Fruit fly (Drosophila melanogaster) Kc167 (cell line): ENCODE results near the gene Gr66a.

ENCODE experiments used
- Myc ChIP-seq: fragments of >200 bp; optimal IDR thresholded peaks from 2 replicates; lab custom pipeline; 2017; ENCODE audit warnings: missing external identifiers
- Sin3A ChIP-seq: fragments of >200 bp; optimal IDR thresholded peaks from 2 replicates; lab custom pipeline; 2018; ENCODE audit warnings: missing external identifiers
- h ChIP-seq: fragments of >200 bp; optimal IDR thresholded peaks from 3 replicates; lab custom pipeline; 2018; ENCODE audit warnings: missing external identifiers
- insv ChIP-seq: fragments of >200 bp; optimal IDR thresholded peaks from 3 replicates; lab custom pipeline; 2018; ENCODE audit warnings: missing external identifiers
- psq ChIP-seq: fragments of >200 bp; optimal IDR thresholded peaks from 2 replicates; lab custom pipeline; 2017; ENCODE audit warnings: missing external identifiers
- ttk ChIP-seq: sonication (Bioruptor generic); optimal IDR thresholded peaks from 2 replicates; lab custom pipeline; 2017; ENCODE audit warnings: missing external identifiers

Gr66a gene

dm6 chr3L:8297488-8297887, 9.3 kb downstream of the Gr66a start:
- no peak for TF ChIP-seq Myc (lab: Kevin White, UChicago)
- no peak for TF ChIP-seq ttk (lab: Kevin White, UChicago)
- TF ChIP-seq Sin3A, result no peak
- TF ChIP-seq psq (lab: Kevin White, UChicago), result no peak
- TF ChIP-seq h (lab: Kevin White, UChicago), result no peak
- TF ChIP-seq insv, result no peak

- TF ChIP-seq psq (lab: Kevin White, UChicago), result no peak
These were observed 9.8 kb downstream of the Gr66a start, which contains the start of gene Rab19 for dm6 chr3L:8296941-8297340. Rab19 (plus strand) TSS chr3L:8297018.

DNA sequence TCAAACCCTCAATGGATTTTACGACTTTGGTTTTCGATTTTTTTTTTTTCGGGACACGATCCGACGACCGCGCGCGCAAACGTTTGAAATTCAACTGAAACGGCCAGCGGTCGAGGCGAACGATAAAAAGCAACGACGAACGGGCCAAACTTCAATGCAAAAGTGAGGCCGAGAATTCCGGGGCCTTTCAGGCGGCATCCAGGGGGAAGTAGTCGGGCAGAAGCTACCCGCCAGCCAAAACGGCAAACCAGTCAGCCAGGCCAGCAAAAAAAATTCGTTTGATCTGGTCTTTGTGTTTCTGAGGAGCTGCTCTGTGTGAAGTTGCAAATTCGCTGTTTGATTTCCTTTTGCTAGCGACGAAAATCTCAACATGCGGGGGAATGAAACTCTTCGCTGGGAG, 11.6 kb downstream of the Gr66a start, which contains the start of gene CG7201:
TSS of gene CG7201 (minus strand) at position 101 of the 400 bp plus-strand sequence.
- no peak for TF ChIP-seq Sin3A
- no peak for TF ChIP-seq h (lab: Kevin White, UChicago)
- TF ChIP-seq insv, result no peak
- no peak for TF ChIP-seq ttk (lab: Kevin White, UChicago)
- TF ChIP-seq psq (lab: Kevin White, UChicago), result no peak
- TF ChIP-seq Myc (lab: Kevin White, UChicago), result no peak

dm6 chr3L:8289336-8290258, 17.2 kb downstream of the Gr66a start, which contains the start of gene cert:
cert (minus strand) TSS chr3L:8289870.
- TF ChIP-seq Sin3A (no peak), h (lab: Kevin White, UChicago) (no peak), ttk (lab: Kevin White, UChicago) (no peak), psq (lab: Kevin White, UChicago) (no peak), insv (no peak), Myc (lab: Kevin White, UChicago) (no peak)

DNA sequence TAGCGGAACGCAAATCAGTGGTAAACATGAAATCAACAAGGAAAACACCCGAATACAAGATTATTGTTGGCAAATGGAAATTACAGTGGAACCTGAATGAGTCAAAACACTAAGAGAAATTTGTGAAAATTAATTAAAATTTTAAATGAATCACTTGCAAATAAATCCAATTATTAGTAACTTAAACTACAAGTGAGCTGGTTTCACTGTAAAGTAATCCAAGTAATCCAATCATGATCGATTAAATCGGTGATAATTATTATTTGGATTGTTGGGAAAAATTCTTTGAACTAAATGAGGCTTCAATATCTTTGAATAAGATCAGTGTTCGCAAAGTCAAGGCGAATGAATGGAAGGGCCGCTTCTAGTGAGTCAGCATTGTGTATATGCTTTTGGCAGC, 18.4 kb downstream of the Gr66a start:
- TF ChIP-seq psq (lab: Kevin White, UChicago), result no peak
- TF ChIP-seq ttk (lab: Kevin White, UChicago), result no peak
- no peak for TF ChIP-seq insv
- no peak for TF ChIP-seq h (lab: Kevin White, UChicago)
- no peak for TF ChIP-seq Sin3A
- TF ChIP-seq Myc (lab: Kevin White, UChicago), result no peak

DNA sequence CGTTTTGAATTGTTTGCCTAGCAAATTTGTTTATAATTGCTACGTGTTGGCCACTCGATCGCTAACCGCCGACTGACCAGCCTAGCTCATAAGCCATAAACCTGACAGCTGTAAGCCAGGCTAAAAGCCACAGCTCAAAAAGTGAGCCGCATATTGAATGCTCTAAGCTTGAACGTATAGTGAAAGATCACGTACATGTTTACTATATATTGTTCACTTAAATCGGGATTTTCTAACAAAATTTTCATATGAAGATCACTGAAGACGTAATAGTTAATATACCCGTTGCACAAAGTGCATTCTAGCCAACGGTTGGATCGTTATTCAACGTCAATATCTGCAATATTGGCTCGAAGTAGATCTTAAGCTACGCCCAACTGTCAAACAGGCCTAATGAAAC, 20.4 kb downstream of the Gr66a start:
- TF ChIP-seq ttk (lab: Kevin White, UChicago) (no peak), insv (no peak), Sin3A (no peak), Myc (lab: Kevin White, UChicago) (no peak), h (lab: Kevin White, UChicago) (no peak), psq (lab: Kevin White, UChicago) (no peak)

dm6 chr3L:8285773-8286172, 21.0 kb downstream of the Gr66a start:
- TF ChIP-seq Myc (lab: Kevin White, UChicago), result no peak
- no peak for TF ChIP-seq h (lab: Kevin White, UChicago)
- TF ChIP-seq insv, result no peak
- no peak for TF ChIP-seq Sin3A

DNA sequence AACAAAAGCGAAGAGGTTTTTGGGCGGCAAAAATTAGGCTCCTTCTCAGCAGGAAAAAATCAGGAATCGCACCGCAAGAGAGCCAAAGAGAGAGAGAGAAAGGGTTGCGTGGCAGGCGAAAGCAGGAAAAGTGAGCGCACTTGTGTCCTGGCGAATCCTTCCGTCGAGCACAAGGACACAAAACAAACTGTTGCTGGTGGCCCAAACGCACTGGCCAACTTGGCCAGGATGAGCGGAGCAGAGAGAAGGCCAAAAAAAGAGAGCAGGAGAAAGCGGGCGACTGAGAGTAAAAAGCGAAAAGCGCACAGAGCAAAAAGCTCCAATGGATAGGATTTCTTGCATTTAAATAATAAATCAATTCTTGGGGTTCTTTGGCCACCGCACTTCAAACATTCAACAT, 21.5 kb downstream of the Gr66a start:
- TF ChIP-seq Sin3A (no peak), insv (no peak), h (lab: Kevin White, UChicago) (no peak), Myc (lab: Kevin White, UChicago) (no peak), ttk (lab: Kevin White, UChicago) (no peak), psq (lab: Kevin White, UChicago) (no peak)

- TF ChIP-seq ttk (lab: Kevin White, UChicago) (no peak), h (lab: Kevin White, UChicago) (no peak)
These were observed 22.1 kb downstream of the Gr66a start for dm6 chr3L:8284651-8285050.
